Worm (Caenorhabditis elegans) whole organism, mixed stage, embryonic: ENCODE results near the gene aqp-5.

Experiments used
- ces-1 ChIP-seq: fragments of 150-350 bp; optimal IDR thresholded peaks from 2 replicates; lab custom pipeline; 2014; ENCODE audit warnings: missing biosample characterization, missing genetic modification reagents, missing genetic modification characterization
- lsy-2 ChIP-seq: fragments of 150-350 bp; optimal IDR thresholded peaks from 2 replicates; lab custom pipeline; 2014; ENCODE audit warnings: missing biosample characterization, missing genetic modification characterization
- mab-5 ChIP-seq: fragments of 150-350 bp; optimal IDR thresholded peaks from 2 replicates; lab custom pipeline; 2014; ENCODE audit warnings: missing biosample characterization, missing genetic modification characterization
- mls-2 ChIP-seq: sonication (generic microtip); optimal IDR thresholded peaks from 2 replicates; lab custom pipeline; 2016; ENCODE audit warnings: mild to moderate bottlenecking, missing genetic modification characterization, moderate library complexity, missing compliant biosample characterization
- nhr-2 ChIP-seq: fragments of 150-350 bp; optimal IDR thresholded peaks from 2 replicates; lab custom pipeline; 2014; ENCODE audit warnings: missing biosample characterization, missing genetic modification characterization
- nhr-28 ChIP-seq: fragments of 150-350 bp; optimal IDR thresholded peaks from 2 replicates; lab custom pipeline; 2014; ENCODE audit warnings: missing biosample characterization, missing genetic modification characterization
- unc-39 ChIP-seq: fragments of 150-350 bp; optimal IDR thresholded peaks from 2 replicates; lab custom pipeline; 2014; ENCODE audit warnings: missing biosample characterization, missing genetic modification characterization
- ztf-11 ChIP-seq: fragments of 150-350 bp; optimal IDR thresholded peaks from 2 replicates; lab custom pipeline; 2014; ENCODE audit warnings: missing biosample characterization, missing genetic modification characterization

DNA sequence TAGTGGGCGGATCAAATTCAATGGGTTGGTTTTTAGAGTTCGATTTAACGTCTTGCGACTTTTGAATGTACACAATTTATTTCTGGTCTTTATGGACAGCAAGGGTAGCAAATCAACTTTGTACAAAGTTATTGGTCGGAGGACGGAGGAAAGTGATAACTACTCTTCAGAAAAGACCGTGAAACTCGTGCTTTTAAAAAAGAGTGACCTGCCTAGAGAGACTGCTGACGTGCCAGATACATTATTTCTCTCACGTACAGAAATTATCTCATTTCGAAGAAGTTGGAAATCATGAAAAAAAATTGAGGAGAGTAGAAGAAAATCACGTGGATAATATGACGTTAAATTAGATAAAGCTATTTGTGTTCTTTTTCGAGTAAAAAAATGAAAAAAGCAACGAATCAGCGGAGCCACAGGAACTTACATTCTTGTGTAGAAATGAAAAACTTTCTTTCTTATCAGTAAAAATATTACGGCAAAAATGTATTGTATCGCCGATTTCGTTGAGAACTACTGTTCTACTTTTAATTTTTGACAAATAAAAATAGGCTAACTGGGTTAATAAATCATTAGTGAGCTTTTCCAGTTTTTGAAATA lies 44.6 kb downstream of the aqp-5 start, which contains the start of gene ppm-1.A:
- TF ChIP-seq lsy-2 (tag; lab: Kevin White, UChicago) (no peak), ces-1 (GFP tag; lab: Kevin White, UChicago) (no peak), unc-39 (no peak), nhr-2 (tag; lab: Kevin White, UChicago) (no peak), mls-2 (no peak), ztf-11 (tag; lab: Kevin White, UChicago) (no peak), mab-5 (tag; lab: Kevin White, UChicago) (no peak), nhr-28 (tag; lab: Kevin White, UChicago) (no peak)
